Fruit fly (Drosophila melanogaster) whole organism, embryonic: ENCODE data around the gene Grasp65.

Experiments used
- Atf3 ChIP-seq: fragments of 200-800 bp; sonication (Bioruptor generic); optimal IDR thresholded peaks from 3 replicates; lab custom pipeline; 2016; ENCODE audit warnings: missing biosample characterization, missing genetic modification characterization
- Bdp1 ChIP-seq: fragments of 200-800 bp; sonication (Bioruptor generic); optimal IDR thresholded peaks from 3 replicates; lab custom pipeline; 2016; ENCODE audit warnings: missing biosample characterization, missing genetic modification characterization
- Blimp-1 ChIP-seq: fragments of 200-800 bp; sonication (Bioruptor generic); optimal IDR thresholded peaks from 3 replicates; lab custom pipeline; 2018; ENCODE audit warnings: missing biosample characterization, missing genetic modification characterization, mild to moderate bottlenecking, moderate library complexity, missing genetic modification reagents
- Bteb2 ChIP-seq: fragments of 200-800 bp; sonication (Bioruptor generic); optimal IDR thresholded peaks from 2 replicates; lab custom pipeline; 2016; ENCODE audit warnings: missing biosample characterization, missing genetic modification characterization
- CG10209 ChIP-seq: fragments of 200-800 bp; sonication (Bioruptor generic); optimal IDR thresholded peaks from 3 replicates; lab custom pipeline; 2017; ENCODE audit warnings: missing biosample characterization, mild to moderate bottlenecking, missing genetic modification characterization, missing genetic modification reagents
- CG10462 ChIP-seq: fragments of 200-800 bp; sonication (Bioruptor generic); optimal IDR thresholded peaks from 2 replicates; lab custom pipeline; 2016; ENCODE audit warnings: missing biosample characterization, missing genetic modification characterization
- CG11085 ChIP-seq: fragments of 200-800 bp; sonication (Bioruptor generic); IDR thresholded peaks from 2 replicates; pipeline ENCODE4 v1.3.6; 2022; ENCODE audit warnings: missing biosample characterization, missing genetic modification characterization
- CG11247 ChIP-seq: fragments of 200-800 bp; sonication (Bioruptor generic); IDR thresholded peaks from 2 replicates; pipeline ENCODE4 v1.3.6; 2022; ENCODE audit warnings: missing biosample characterization, missing genetic modification characterization
- CG11504 ChIP-seq: fragments of 200-800 bp; sonication (Bioruptor generic); optimal IDR thresholded peaks from 3 replicates; lab custom pipeline; 2019; ENCODE audit warnings: missing biosample characterization, mild to moderate bottlenecking, missing genetic modification characterization, moderate library complexity
- CG15269 ChIP-seq: fragments of 200-800 bp; sonication (Bioruptor generic); optimal IDR thresholded peaks from 2 replicates; lab custom pipeline; 2018; ENCODE audit warnings: missing biosample characterization, mild to moderate bottlenecking, missing genetic modification characterization, moderate library complexity
- CG15479 ChIP-seq: fragments of 200-800 bp; sonication (Bioruptor generic); optimal IDR thresholded peaks from 3 replicates; lab custom pipeline; 2019; ENCODE audit warnings: missing biosample characterization, mild to moderate bottlenecking, missing genetic modification characterization, moderate library complexity
- CG1647 ChIP-seq: fragments of 200-800 bp; sonication (Bioruptor generic); optimal IDR thresholded peaks from 3 replicates; lab custom pipeline; 2016; ENCODE audit warnings: missing biosample characterization, missing genetic modification characterization
- CG17802 ChIP-seq: fragments of 200-800 bp; sonication (Bioruptor generic); optimal IDR thresholded peaks from 2 replicates; lab custom pipeline; 2018; ENCODE audit warnings: missing biosample characterization, mild to moderate bottlenecking, missing genetic modification characterization, moderate library complexity
- CG1832 ChIP-seq: fragments of 200-800 bp; sonication (Bioruptor generic); optimal IDR thresholded peaks from 2 replicates; lab custom pipeline; 2017; ENCODE audit warnings: missing biosample characterization, mild to moderate bottlenecking, missing genetic modification characterization, inconsistent platforms
- CG2202 ChIP-seq: fragments of 200-800 bp; sonication (Bioruptor generic); optimal IDR thresholded peaks from 2 replicates; lab custom pipeline; 2018; ENCODE audit warnings: missing biosample characterization, mild to moderate bottlenecking, missing genetic modification characterization
- CG2678 ChIP-seq: fragments of 200-800 bp; sonication (Bioruptor generic); optimal IDR thresholded peaks from 3 replicates; lab custom pipeline; 2019; ENCODE audit warnings: missing biosample characterization, mild to moderate bottlenecking, missing genetic modification characterization, moderate library complexity
- CG2712 ChIP-seq: fragments of 200-800 bp; optimal IDR thresholded peaks from 3 replicates; lab custom pipeline; 2019; ENCODE audit warnings: missing biosample characterization, mild to moderate bottlenecking, missing genetic modification characterization, moderate library complexity
- CG31388 ChIP-seq: fragments of 200-800 bp; sonication (Bioruptor generic); optimal IDR thresholded peaks from 2 replicates; lab custom pipeline; 2016; ENCODE audit warnings: missing biosample characterization, missing genetic modification characterization
- CG43689 ChIP-seq: fragments of 200-800 bp; sonication (Bioruptor generic); IDR thresholded peaks from 2 replicates; pipeline ENCODE4 v1.3.6; 2022; ENCODE audit warnings: missing biosample characterization, missing genetic modification characterization
- CG6175 ChIP-seq: fragments of 200-800 bp; sonication (Bioruptor generic); IDR thresholded peaks from 3 replicates; pipeline ENCODE4 v1.3.6; 2022; ENCODE audit warnings: missing biosample characterization, missing genetic modification characterization
- CG6272 ChIP-seq: fragments of 200-800 bp; sonication (Bioruptor generic); IDR thresholded peaks from 2 replicates; pipeline ENCODE4 v1.3.6; 2022; ENCODE audit warnings: missing biosample characterization, missing genetic modification characterization
- CG6654 ChIP-seq: fragments of 200-800 bp; sonication (Bioruptor generic); optimal IDR thresholded peaks from 2 replicates; lab custom pipeline; 2017; ENCODE audit warnings: missing biosample characterization, mild to moderate bottlenecking, missing genetic modification characterization
- CG6765 ChIP-seq: fragments of 200-800 bp; sonication (Bioruptor generic); optimal IDR thresholded peaks from 3 replicates; lab custom pipeline; 2017; ENCODE audit warnings: missing biosample characterization, mild to moderate bottlenecking, missing genetic modification characterization
- CG6813 ChIP-seq: fragments of 200-800 bp; sonication (Bioruptor generic); optimal IDR thresholded peaks from 2 replicates; lab custom pipeline; 2017; ENCODE audit warnings: missing biosample characterization, missing genetic modification characterization, mild to moderate bottlenecking, moderate library complexity, missing genetic modification reagents
- CG7556 ChIP-seq: fragments of 200-800 bp; sonication (Bioruptor generic); optimal IDR thresholded peaks from 2 replicates; lab custom pipeline; 2017; ENCODE audit warnings: missing biosample characterization, mild to moderate bottlenecking, missing genetic modification characterization
- CG8765 ChIP-seq: fragments of 200-800 bp; sonication (Bioruptor generic); IDR thresholded peaks from 2 replicates; pipeline ENCODE4 v1.3.6; 2022; ENCODE audit warnings: missing biosample characterization, missing genetic modification characterization
- CrebB ChIP-seq: fragments of 200-800 bp; sonication (Bioruptor generic); optimal IDR thresholded peaks from 3 replicates; lab custom pipeline; 2018; ENCODE audit warnings: missing biosample characterization, mild to moderate bottlenecking, missing genetic modification characterization
- Dad ChIP-seq: fragments of 200-800 bp; sonication (Bioruptor generic); optimal IDR thresholded peaks from 3 replicates; lab custom pipeline; 2016; ENCODE audit warnings: missing biosample characterization, missing genetic modification characterization
- Dfd ChIP-seq, 2 experiments: fragments of >200 bp; optimal IDR thresholded peaks; 2 replicates each; lab custom pipeline; 2017; ENCODE audit warnings: missing biosample characterization in 2 of 2, missing genetic modification characterization in 2 of 2
- E2f2 ChIP-seq: fragments of 200-800 bp; sonication (Bioruptor generic); IDR thresholded peaks from 2 replicates; pipeline ENCODE4 v1.3.6; 2022; ENCODE audit warnings: missing biosample characterization, missing genetic modification characterization
- HLH4C ChIP-seq: fragments of 200-800 bp; sonication (Bioruptor generic); IDR thresholded peaks from 3 replicates; pipeline ENCODE4 v1.3.6; 2022; ENCODE audit warnings: missing biosample characterization, missing genetic modification characterization; ENCODE audit not compliant: partially characterized antibody
- Med ChIP-seq: fragments of 200-800 bp; sonication (Bioruptor generic); peaks from one replicate; lab custom pipeline; 2016; ENCODE audit warnings: missing biosample characterization, missing genetic modification characterization, mild to moderate bottlenecking, inconsistent platforms, moderate library complexity
- ash1 ChIP-seq: fragments of 200-800 bp; sonication (Bioruptor generic); optimal IDR thresholded peaks from 2 replicates; lab custom pipeline; 2018; ENCODE audit warnings: missing biosample characterization, mild to moderate bottlenecking, missing genetic modification characterization
- crc ChIP-seq: fragments of 200-800 bp; sonication (Bioruptor generic); optimal IDR thresholded peaks from 2 replicates; lab custom pipeline; 2016; ENCODE audit warnings: missing biosample characterization, missing genetic modification characterization
- dpn ChIP-seq, 2 experiments: fragments of 200-800 bp; sonication (Bioruptor generic); optimal IDR thresholded peaks; 3 replicates each; lab custom pipeline; 2016; ENCODE audit warnings: missing biosample characterization in 2 of 2, missing genetic modification characterization in 2 of 2
- fd64A ChIP-seq: fragments of 200-800 bp; sonication (Bioruptor generic); optimal IDR thresholded peaks from 3 replicates; lab custom pipeline; 2018; ENCODE audit warnings: missing biosample characterization, mild to moderate bottlenecking, missing genetic modification characterization
- gcm ChIP-seq: fragments of 200-800 bp; sonication (Bioruptor generic); optimal IDR thresholded peaks from 2 replicates; lab custom pipeline; 2019; ENCODE audit warnings: missing biosample characterization, mild to moderate bottlenecking, missing genetic modification characterization, moderate library complexity
- grau ChIP-seq: fragments of 200-800 bp; optimal IDR thresholded peaks from 3 replicates; lab custom pipeline; 2019; ENCODE audit warnings: missing biosample characterization, mild to moderate bottlenecking, missing genetic modification characterization, moderate library complexity
- gsb-n ChIP-seq: fragments of 200-800 bp; sonication (Bioruptor generic); optimal IDR thresholded peaks from 3 replicates; lab custom pipeline; 2018; ENCODE audit warnings: missing biosample characterization, mild to moderate bottlenecking, missing genetic modification characterization
- ham ChIP-seq: fragments of 200-800 bp; sonication (Bioruptor generic); IDR thresholded peaks from 2 replicates; pipeline ENCODE4 v1.3.6; 2022; ENCODE audit warnings: missing biosample characterization, missing genetic modification characterization
- jigr1 ChIP-seq: fragments of 200-800 bp; sonication (Bioruptor generic); IDR thresholded peaks from 3 replicates; pipeline ENCODE4 v1.3.6; 2022; ENCODE audit warnings: missing biosample characterization, missing genetic modification characterization
- kay ChIP-seq: fragments of 200-800 bp; sonication (Bioruptor generic); optimal IDR thresholded peaks from 2 replicates; lab custom pipeline; 2016; ENCODE audit warnings: missing biosample characterization, missing genetic modification characterization
- klu ChIP-seq: fragments of 200-800 bp; sonication (Bioruptor generic); IDR thresholded peaks from 2 replicates; pipeline ENCODE4 v1.3.6; 2022; ENCODE audit warnings: missing biosample characterization, missing genetic modification characterization
- lbe ChIP-seq: fragments of 200-800 bp; sonication (Bioruptor generic); optimal IDR thresholded peaks from 2 replicates; lab custom pipeline; 2016; ENCODE audit warnings: missing biosample characterization, mild to moderate bottlenecking, missing genetic modification characterization
- lilli ChIP-seq: fragments of 200-800 bp; sonication (Bioruptor generic); optimal IDR thresholded peaks from 3 replicates; lab custom pipeline; 2016; ENCODE audit warnings: missing biosample characterization, missing genetic modification characterization
- lola ChIP-seq, 3 experiments: fragments of >200 bp in 2 of 3; fragments of 200-800 bp in 1 of 3; sonication (Bioruptor generic) in 1 of 3; optimal IDR thresholded peaks; 2 replicates each; lab custom pipeline; 2017 to 2019; ENCODE audit warnings: missing biosample characterization in 3 of 3, missing genetic modification characterization in 3 of 3, mild to moderate bottlenecking in 1 of 3, moderate library complexity in 1 of 3
- maf-S ChIP-seq: fragments of 200-800 bp; sonication (Bioruptor generic); optimal IDR thresholded peaks from 2 replicates; lab custom pipeline; 2016; ENCODE audit warnings: missing biosample characterization, missing genetic modification characterization
- nau ChIP-seq: fragments of 200-800 bp; sonication (Bioruptor generic); optimal IDR thresholded peaks from 3 replicates; lab custom pipeline; 2017; ENCODE audit warnings: missing biosample characterization, mild to moderate bottlenecking, missing genetic modification characterization, missing genetic modification reagents
- salm ChIP-seq: fragments of 200-800 bp; sonication (Bioruptor generic); optimal IDR thresholded peaks from 2 replicates; lab custom pipeline; 2018; ENCODE audit warnings: missing biosample characterization, mild to moderate bottlenecking, missing genetic modification characterization
- sr ChIP-seq: fragments of 200-800 bp; sonication (Bioruptor generic); IDR thresholded peaks from 3 replicates; pipeline ENCODE4 v1.3.6; 2022; ENCODE audit warnings: missing biosample characterization, missing genetic modification characterization
- wor ChIP-seq: fragments of 200-800 bp; sonication (Bioruptor generic); IDR thresholded peaks from 2 replicates; pipeline ENCODE4 v1.3.6; 2022; ENCODE audit warnings: missing biosample characterization, missing genetic modification characterization
- zfh1 ChIP-seq: fragments of 200-800 bp; sonication (Bioruptor generic); IDR thresholded peaks from 3 replicates; pipeline ENCODE4 v1.3.6; 2022; ENCODE audit warnings: missing biosample characterization, missing genetic modification characterization

Grasp65 gene

DNA sequence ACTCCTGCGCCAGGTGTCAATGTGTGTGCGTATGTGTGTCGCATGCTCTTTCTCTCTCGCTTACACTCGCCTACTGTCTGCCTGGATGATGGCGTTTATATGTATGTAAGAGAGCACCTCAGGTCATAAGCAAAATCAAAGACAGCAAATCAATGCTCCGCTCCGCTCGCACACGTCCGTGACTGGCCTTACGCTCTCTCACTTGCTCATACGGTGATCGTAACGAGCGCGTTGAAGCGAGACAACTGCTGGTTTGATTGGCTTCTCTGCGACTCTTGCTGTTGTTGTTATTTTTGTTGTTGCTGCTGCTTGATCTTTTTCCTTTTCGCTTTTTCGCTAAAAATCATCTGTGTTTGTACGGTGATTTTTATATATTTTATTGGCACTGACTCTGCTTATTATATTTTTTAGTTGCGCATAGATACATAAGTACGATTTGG lies 29.2 kb upstream of the Grasp65 start (continued):
- TF ChIP-seq CG11247 (GFP tag; lab: Robert Waterston, UW) (no peak), Med (GFP tag; lab: Kevin White, UChicago) (peak; percentile 24), nau (GFP tag; lab: Kevin White, UChicago) (no peak), Atf3 (GFP tag; lab: Kevin White, UChicago) (no peak), Bdp1 (no peak), CG8765 (GFP tag; lab: Robert Waterston, UW) (no peak), CG31388 (GFP tag; lab: Kevin White, UChicago) (no peak), CG17802 (tag; lab: Kevin White, UChicago) (no peak), CG6272 (GFP tag; lab: Robert Waterston, UW) (no peak), CG1832 (GFP tag; lab: Kevin White, UChicago) (peak; percentile 97), wor (GFP tag; lab: Robert Waterston, UW) (no peak), HLH4C (GFP tag; lab: Robert Waterston, UW) (peak; percentile 42; the same call in 1 of the 3 replicates), gcm (no peak), klu (GFP tag; lab: Robert Waterston, UW) (no peak), CG7556 (GFP tag; lab: Kevin White, UChicago) (no peak), CG2678 (no peak), CG1647 (GFP tag; lab: Kevin White, UChicago) (no peak), Dad (GFP tag; lab: Kevin White, UChicago) (no peak), CG10462 (no peak), CrebB (no peak), fd64A (GFP tag; lab: Kevin White, UChicago) (no peak), grau (tag; lab: Kevin White, UChicago) (no peak), Blimp-1 (GFP tag; lab: Kevin White, UChicago) (no peak), E2f2 (GFP tag; lab: Robert Waterston, UW) (peak; percentile 17; the same call in 1 of the 2 replicates), CG2202 (tag; lab: Kevin White, UChicago) (no peak), sr (no peak), kay (GFP tag; lab: Kevin White, UChicago) (no peak), dpn (GFP tag; optimal IDR thresholded peaks at IDR 0.05; lab: Kevin White, UChicago) (no peak), CG11504 (no peak), lbe (GFP tag; lab: Kevin White, UChicago) (peak; percentile 14), CG15479 (GFP tag; lab: Kevin White, UChicago) (peak; percentile 84), CG15269 (tag; lab: Kevin White, UChicago) (no peak), salm (no peak), CG11085 (GFP tag; lab: Robert Waterston, UW) (no peak), Bteb2 (GFP tag; lab: Kevin White, UChicago) (no peak), CG6765 (GFP tag; lab: Kevin White, UChicago) (no peak), gsb-n (tag; lab: Kevin White, UChicago) (no peak), CG6175 (GFP tag; lab: Robert Waterston, UW) (peak; percentile 10; the same call in 1 of the 3 replicates), ash1 (GFP tag; lab: Kevin White, UChicago) (peak; percentile 1), maf-S (no peak), zfh1 (GFP tag; lab: Robert Waterston, UW) (no peak), ham (GFP tag; lab: Robert Waterston, UW) (no peak), CG10209 (no peak), lilli (no peak), CG6654 (no peak), lola (GFP tag; optimal IDR thresholded peaks at IDR 0.05; lab: Kevin White, UChicago) (no peak), CG6813 (GFP tag; lab: Kevin White, UChicago) (no peak), CG2712 (tag; lab: Kevin White, UChicago) (no peak), jigr1 (no peak), CG43689 (GFP tag; lab: Robert Waterston, UW) (no peak), Dfd (GFP tag; optimal IDR thresholded peaks at IDR 0.05; lab: Kevin White, UChicago) (no peak), crc (GFP tag; lab: Kevin White, UChicago) (no peak)
